Worm (Caenorhabditis elegans) whole organism, L4/young adult: ENCODE data around the gene gcsh-1.
A peak's percentile ranks its signal among the peaks of the same experiment; 100 is the strongest.

Source experiments
- W03F9.2 ChIP-seq: fragments of 150-350 bp; optimal IDR thresholded peaks from 2 replicates; lab custom pipeline; 2014; ENCODE audit warnings: missing biosample characterization, missing genetic modification characterization
- dao-5 ChIP-seq: sonication (generic microtip); optimal IDR thresholded peaks from 2 replicates; lab custom pipeline; 2016; ENCODE audit warnings: missing genotype, missing genetic modification characterization, moderate library complexity, missing compliant biosample characterization
- him-1 ChIP-seq: sonication (generic microtip); optimal IDR thresholded peaks from 2 replicates; lab custom pipeline; 2016; ENCODE audit warnings: missing genotype, missing genetic modification reagents, missing genetic modification characterization, missing compliant biosample characterization

gcsh-1 gene

ce11 chrX:14517842-14518241 lies 3.0 kb upstream of the gcsh-1 start:
- TF ChIP-seq him-1 (tag; lab: Kevin White, UChicago) (no peak), dao-5 (tag; lab: Kevin White, UChicago) (no peak), W03F9.2 (tag; lab: Kevin White, UChicago) (no peak)

ce11 chrX:14516560-14516959 lies 1.7 kb upstream of the gcsh-1 start, which contains the start of gene D1025.10:
D1025.10 (plus strand) TSS chrX:14516860.
- no peak for TF ChIP-seq W03F9.2 (tag; lab: Kevin White, UChicago)
- no peak for TF ChIP-seq him-1 (tag; lab: Kevin White, UChicago)
- no peak for TF ChIP-seq dao-5 (tag; lab: Kevin White, UChicago)

ce11 chrX:14513462-14513861 lies 1.4 kb downstream of the gcsh-1 start:
- TF ChIP-seq dao-5 (tag; lab: Kevin White, UChicago) (no peak), W03F9.2 (tag; lab: Kevin White, UChicago) (no peak), him-1 (tag; lab: Kevin White, UChicago) (no peak)

- no peak for TF ChIP-seq dao-5 (tag; lab: Kevin White, UChicago)
- no peak for TF ChIP-seq W03F9.2 (tag; lab: Kevin White, UChicago)
- TF ChIP-seq him-1 (tag; lab: Kevin White, UChicago) = no peak
Measured at ce11 chrX:14512817-14513216, 2.1 kb downstream of the gcsh-1 start, which contains the start of gene fbxa-141. fbxa-141 (minus strand) TSS chrX:14512917.

ce11 chrX:14510358-14510757 lies 4.5 kb downstream of the gcsh-1 start:
- no peak for TF ChIP-seq W03F9.2 (tag; lab: Kevin White, UChicago)

- TF ChIP-seq W03F9.2 (tag; lab: Kevin White, UChicago) = no peak
- TF ChIP-seq dao-5 (tag; lab: Kevin White, UChicago) = no peak
- no peak for TF ChIP-seq him-1 (tag; lab: Kevin White, UChicago)
Measured at ce11 chrX:14508823-14509259, 6.0 kb downstream of the gcsh-1 start.

ce11 chrX:14507992-14508391 lies 6.9 kb downstream of the gcsh-1 start:
- TF ChIP-seq him-1 (tag; lab: Kevin White, UChicago) = no peak
- TF ChIP-seq W03F9.2 (tag; lab: Kevin White, UChicago) = no peak
- no peak for TF ChIP-seq dao-5 (tag; lab: Kevin White, UChicago)

- TF ChIP-seq W03F9.2 (tag; lab: Kevin White, UChicago) (no peak), him-1 (tag; lab: Kevin White, UChicago) (no peak), dao-5 (tag; lab: Kevin White, UChicago) (no peak)
Measured at ce11 chrX:14505578-14506353, 9.1 kb downstream of the gcsh-1 start.

- TF ChIP-seq W03F9.2 (tag; lab: Kevin White, UChicago) (no peak), dao-5 (tag; lab: Kevin White, UChicago) (no peak), him-1 (tag; lab: Kevin White, UChicago) (no peak)
Measured at ce11 chrX:14504551-14504902, 10.3 kb downstream of the gcsh-1 start.

ce11 chrX:14503800-14504550 lies 10.9 kb downstream of the gcsh-1 start, which contains the start of gene M163.1:
M163.1 (minus strand) TSS chrX:14503824.
- TF ChIP-seq dao-5 (tag; lab: Kevin White, UChicago) (no peak), him-1 (tag; lab: Kevin White, UChicago) (no peak)

ce11 chrX:14503282-14503681 lies 11.6 kb downstream of the gcsh-1 start:
- no peak for TF ChIP-seq dao-5 (tag; lab: Kevin White, UChicago)
- no peak for TF ChIP-seq him-1 (tag; lab: Kevin White, UChicago)
- no peak for TF ChIP-seq W03F9.2 (tag; lab: Kevin White, UChicago)

- TF ChIP-seq him-1 (tag; lab: Kevin White, UChicago) (no peak), dao-5 (tag; lab: Kevin White, UChicago) (no peak), W03F9.2 (tag; lab: Kevin White, UChicago) (peak; percentile 50)
Measured at ce11 chrX:14502116-14502587, 12.7 kb downstream of the gcsh-1 start.

ce11 chrX:14500422-14501058 lies 14.3 kb downstream of the gcsh-1 start:
- no peak for TF ChIP-seq dao-5 (tag; lab: Kevin White, UChicago)
- no peak for TF ChIP-seq W03F9.2 (tag; lab: Kevin White, UChicago)
- no peak for TF ChIP-seq him-1 (tag; lab: Kevin White, UChicago)
